Worm (Caenorhabditis elegans): ENCODE results near the gene alh-1.

ce11 chrIII:5089489-5089888, 11.9 kb downstream of the alh-1 start:
- TF ChIP-seq ceh-44 (GFP tag; IDR thresholded peaks at IDR 0.05): no peak
- no peak for TF ChIP-seq ceh-82 (tag; optimal IDR thresholded peaks at IDR 0.05)
- no peak for TF ChIP-seq lin-39 (tag; optimal IDR thresholded peaks at IDR 0.05)
- no peak for TF ChIP-seq egl-27 (tag; optimal IDR thresholded peaks at IDR 0.05)
- TF ChIP-seq jun-1 (tag; optimal IDR thresholded peaks at IDR 0.05): no peak
- TF ChIP-seq unc-39 (tag; optimal IDR thresholded peaks at IDR 0.05): no peak
- no peak for TF ChIP-seq lin-15B (tag; optimal IDR thresholded peaks at IDR 0.05)
- peak in 1 of 2 experiments; percentile 88 for TF ChIP-seq unc-62 (GFP tag; optimal IDR thresholded peaks at IDR 0.05 in 1 of 2)
- no peak for TF ChIP-seq unc-62 (tag; optimal IDR thresholded peaks at IDR 0.05)
- TF ChIP-seq zfp-2 (tag; optimal IDR thresholded peaks at IDR 0.05): no peak
- no peak for TF ChIP-seq fkh-10 (GFP tag; optimal IDR thresholded peaks at IDR 0.05)
